Worm (Caenorhabditis elegans) whole organism, L4 larva: Measurements from ENCODE around the gene F14H3.5.

Source experiments
- F26F4.8 ChIP-seq: fragments of 200-800 bp; sonication (Bioruptor generic); conservative IDR thresholded peaks from 2 replicates; pipeline ENCODE4 v1.3.6; 2022; ENCODE audit warnings: missing genetic modification characterization, missing compliant biosample characterization
- F37D6.2 ChIP-seq: sonication (generic microtip); optimal IDR thresholded peaks from 2 replicates; lab custom pipeline; 2016; ENCODE audit warnings: mild to moderate bottlenecking, missing genetic modification characterization, missing compliant biosample characterization
- F49E8.2 ChIP-seq: sonication (generic microtip); optimal IDR thresholded peaks from 2 replicates; lab custom pipeline; 2016; ENCODE audit warnings: missing compliant biosample characterization, mild to moderate bottlenecking, missing genetic modification characterization, borderline replicate concordance
- T26A8.4 ChIP-seq: fragments of 200-800 bp; sonication (Bioruptor generic); IDR thresholded peaks from 2 replicates; pipeline ENCODE4 v1.3.6; 2022; ENCODE audit warnings: missing genetic modification characterization, missing compliant biosample characterization
- Y105C5A.15 ChIP-seq: fragments of 200-800 bp; sonication (Bioruptor generic); IDR thresholded peaks from 2 replicates; pipeline ENCODE4 v1.3.6; 2022; ENCODE audit warnings: missing genetic modification characterization, missing compliant biosample characterization
- Y5F2A.4 ChIP-seq: fragments of 200-800 bp; sonication (Bioruptor generic); optimal IDR thresholded peaks from 2 replicates; lab custom pipeline; 2018; ENCODE audit warnings: mild to moderate bottlenecking, missing genetic modification characterization, missing compliant biosample characterization
- Y75B8A.6 ChIP-seq: fragments of 200-800 bp; sonication (Bioruptor generic); IDR thresholded peaks from 2 replicates; pipeline ENCODE4 v1.3.6; 2022; ENCODE audit warnings: missing genetic modification reagents, missing genetic modification characterization, missing compliant biosample characterization
- ZK337.2 ChIP-seq: fragments of 200-800 bp; sonication (Bioruptor generic); IDR thresholded peaks from 2 replicates; pipeline ENCODE4 v1.3.6; 2022; ENCODE audit warnings: missing genetic modification reagents, missing genetic modification characterization, missing compliant biosample characterization
- ZK546.5 ChIP-seq, 2 experiments: sonication (generic microtip); optimal IDR thresholded peaks; 2 replicates each; lab custom pipeline; 2017; ENCODE audit warnings: missing biosample characterization in 2 of 2, missing genetic modification characterization in 2 of 2
- aha-1 ChIP-seq: fragments of 150-350 bp; peaks from one replicate; lab custom pipeline; 2014; ENCODE audit warnings: missing biosample characterization, missing genetic modification characterization
- attf-4 ChIP-seq: sonication (generic microtip); optimal IDR thresholded peaks from 3 replicates; lab custom pipeline; 2017; ENCODE audit warnings: missing biosample characterization, missing genetic modification characterization
- ceh-44 ChIP-seq: fragments of 200-800 bp; sonication (Bioruptor generic); IDR thresholded peaks from 2 replicates; pipeline ENCODE4 v1.3.6; 2022; ENCODE audit warnings: missing genetic modification reagents, missing genetic modification characterization, missing compliant biosample characterization
- ces-1 ChIP-seq: fragments of 150-350 bp; sonication (generic microtip); optimal IDR thresholded peaks from 4 replicates; lab custom pipeline; 2014; ENCODE audit warnings: missing biosample characterization, missing genetic modification reagents, missing genetic modification characterization
- daf-16 ChIP-seq, 3 experiments: sonication (generic microtip); optimal IDR thresholded peaks; 2 replicates each; lab custom pipeline; 2016 to 2017; ENCODE audit warnings: missing genetic modification characterization in 3 of 3, missing genetic modification reagents in 3 of 3, mild to moderate bottlenecking in 2 of 3, missing compliant biosample characterization in 2 of 3, missing biosample characterization in 1 of 3, moderate library complexity in 1 of 3
- daf-19 ChIP-seq: fragments of 200-800 bp; sonication (Bioruptor generic); conservative IDR thresholded peaks from 2 replicates; pipeline ENCODE4 v1.3.6; 2022; ENCODE audit warnings: missing genetic modification characterization, missing compliant biosample characterization
- daf-8 ChIP-seq: fragments of 200-800 bp; sonication (Bioruptor generic); IDR thresholded peaks from 2 replicates; pipeline ENCODE4 v1.3.6; 2022; ENCODE audit warnings: missing genetic modification characterization, missing compliant biosample characterization
- dmd-9 ChIP-seq: fragments of 200-800 bp; sonication (Bioruptor generic); IDR thresholded peaks from 2 replicates; pipeline ENCODE4 v1.3.6; 2022; ENCODE audit warnings: missing genetic modification reagents, missing genetic modification characterization, missing compliant biosample characterization
- dpl-1 ChIP-seq: fragments of 150-350 bp; optimal IDR thresholded peaks from 2 replicates; lab custom pipeline; 2014; ENCODE audit warnings: missing biosample characterization, missing genetic modification reagents, missing genetic modification characterization
- duxl-1 ChIP-seq: sonication (generic microtip); optimal IDR thresholded peaks from 2 replicates; lab custom pipeline; 2016; ENCODE audit warnings: mild to moderate bottlenecking, missing genetic modification characterization, moderate library complexity, missing compliant biosample characterization; ENCODE audit not compliant: poor library complexity
- egl-27 ChIP-seq: sonication (generic microtip); optimal IDR thresholded peaks from 3 replicates; lab custom pipeline; 2017; ENCODE audit warnings: missing biosample characterization, missing genetic modification reagents, missing genetic modification characterization
- fkh-10 ChIP-seq: fragments of 150-350 bp; optimal IDR thresholded peaks from 2 replicates; lab custom pipeline; 2014; ENCODE audit warnings: missing biosample characterization, missing genetic modification reagents, missing genetic modification characterization
- gei-8 ChIP-seq: fragments of 200-800 bp; sonication (Bioruptor generic); optimal IDR thresholded peaks from 2 replicates; lab custom pipeline; 2018; ENCODE audit warnings: mild to moderate bottlenecking, missing genetic modification characterization, missing compliant biosample characterization
- hif-1 ChIP-seq, 2 experiments: sonication (generic microtip); optimal IDR thresholded peaks; 2 replicates each; lab custom pipeline; 2016 to 2017; ENCODE audit warnings: missing compliant biosample characterization in 2 of 2, missing genetic modification characterization in 2 of 2, missing genetic modification reagents in 2 of 2, missing genotype in 2 of 2, mild to moderate bottlenecking in 1 of 2
- hlh-11 ChIP-seq: fragments of 200-800 bp; sonication (Bioruptor generic); optimal IDR thresholded peaks from 2 replicates; lab custom pipeline; 2018; ENCODE audit warnings: mild to moderate bottlenecking, missing genetic modification characterization, missing compliant biosample characterization
- hmg-1.1 ChIP-seq: fragments of 200-800 bp; sonication (Bioruptor generic); IDR thresholded peaks from 2 replicates; pipeline ENCODE4 v1.3.6; 2022; ENCODE audit warnings: missing genetic modification reagents, missing genetic modification characterization, missing compliant biosample characterization
- lin-13 ChIP-seq: fragments of 150-350 bp; optimal IDR thresholded peaks from 2 replicates; lab custom pipeline; 2014; ENCODE audit warnings: missing biosample characterization, missing genetic modification reagents, missing genetic modification characterization
- lin-29 ChIP-seq: fragments of 200-800 bp; sonication (Bioruptor generic); IDR thresholded peaks from 2 replicates; pipeline ENCODE4 v1.3.6; 2022; ENCODE audit warnings: missing genetic modification reagents, missing genetic modification characterization, missing compliant biosample characterization
- lir-3 ChIP-seq: sonication (generic microtip); optimal IDR thresholded peaks from 2 replicates; lab custom pipeline; 2016; ENCODE audit warnings: mild to moderate bottlenecking, missing genetic modification characterization, missing compliant biosample characterization
- lsy-2 ChIP-seq, 2 experiments: fragments of 150-350 bp in 1 of 2; sonication (generic microtip) in 1 of 2; optimal IDR thresholded peaks; 2 replicates each; lab custom pipeline; 2014 to 2017; ENCODE audit warnings: missing biosample characterization in 2 of 2, missing genetic modification characterization in 2 of 2
- madf-9 ChIP-seq: fragments of 200-800 bp; sonication (Bioruptor generic); conservative IDR thresholded peaks from 2 replicates; pipeline ENCODE4 v1.3.6; 2022; ENCODE audit warnings: missing genetic modification reagents, missing genetic modification characterization, missing compliant biosample characterization
- mdt-29 ChIP-seq: fragments of 200-800 bp; sonication (Bioruptor generic); IDR thresholded peaks from 2 replicates; pipeline ENCODE4 v1.3.6; 2022; ENCODE audit warnings: missing genetic modification reagents, missing genetic modification characterization, missing compliant biosample characterization
- mep-1 ChIP-seq: fragments of 150-350 bp; sonication (generic microtip); optimal IDR thresholded peaks from 3 replicates; lab custom pipeline; 2014; ENCODE audit warnings: missing biosample characterization, missing genetic modification characterization
- nhr-11 ChIP-seq: fragments of 150-350 bp; optimal IDR thresholded peaks from 2 replicates; lab custom pipeline; 2014; ENCODE audit warnings: missing biosample characterization, missing genetic modification characterization
- nhr-111 ChIP-seq: fragments of 200-800 bp; sonication (Bioruptor generic); optimal IDR thresholded peaks from 2 replicates; lab custom pipeline; 2018; ENCODE audit warnings: mild to moderate bottlenecking, missing genetic modification characterization, missing compliant biosample characterization
- nhr-41 ChIP-seq: fragments of 200-800 bp; sonication (Bioruptor generic); IDR thresholded peaks from 2 replicates; pipeline ENCODE4 v1.3.6; 2022; ENCODE audit warnings: missing genetic modification reagents, missing genetic modification characterization, missing compliant biosample characterization
- nhr-42 ChIP-seq: fragments of 200-800 bp; sonication (Bioruptor generic); IDR thresholded peaks from 2 replicates; pipeline ENCODE4 v1.3.6; 2022; ENCODE audit warnings: missing genetic modification characterization, missing compliant biosample characterization
- nhr-48 ChIP-seq: sonication (generic microtip); optimal IDR thresholded peaks from 2 replicates; lab custom pipeline; 2016; ENCODE audit warnings: mild to moderate bottlenecking, missing genetic modification characterization, missing compliant biosample characterization
- nhr-76 ChIP-seq: fragments of 150-350 bp; optimal IDR thresholded peaks from 2 replicates; lab custom pipeline; 2014; ENCODE audit warnings: missing biosample characterization, missing genetic modification characterization
- nhr-77 ChIP-seq: fragments of 150-350 bp; optimal IDR thresholded peaks from 2 replicates; lab custom pipeline; 2014; ENCODE audit warnings: missing biosample characterization, missing genetic modification characterization
- pha-4 ChIP-seq, 2 experiments: fragments of 150-350 bp in 1 of 2; fragments of 200-800 bp in 1 of 2; sonication (Bioruptor generic) in 1 of 2; IDR thresholded peaks in 1 of 2; optimal IDR thresholded peaks in 1 of 2; 2 replicates each; pipeline versions ENCODE4 v1.3.6 to Lab custom; 2014 to 2022; ENCODE audit warnings: missing genetic modification characterization in 2 of 2, missing genetic modification reagents in 2 of 2, missing biosample characterization in 1 of 2, missing compliant biosample characterization in 1 of 2
- pqm-1 ChIP-seq: sonication (generic microtip); optimal IDR thresholded peaks from 2 replicates; lab custom pipeline; 2017; ENCODE audit warnings: missing biosample characterization, missing genetic modification characterization
- rbr-2 ChIP-seq: sonication (generic microtip); optimal IDR thresholded peaks from 2 replicates; lab custom pipeline; 2016; ENCODE audit warnings: missing genotype, missing genetic modification characterization, missing compliant biosample characterization
- saeg-2 ChIP-seq: fragments of 200-800 bp; sonication (Bioruptor generic); IDR thresholded peaks from 2 replicates; pipeline ENCODE4 v1.3.6; 2022; ENCODE audit warnings: missing genetic modification reagents, missing genetic modification characterization, missing compliant biosample characterization
- sdz-12 ChIP-seq: fragments of 200-800 bp; sonication (Bioruptor generic); optimal IDR thresholded peaks from 2 replicates; lab custom pipeline; 2018; ENCODE audit warnings: mild to moderate bottlenecking, missing genetic modification characterization, missing compliant biosample characterization
- snpc-1.2 ChIP-seq: fragments of 200-800 bp; sonication (Bioruptor generic); IDR thresholded peaks from 2 replicates; pipeline ENCODE4 v1.3.6; 2022; ENCODE audit warnings: missing genetic modification reagents, missing genetic modification characterization, missing compliant biosample characterization
- tra-1 ChIP-seq: fragments of 200-800 bp; sonication (Bioruptor generic); IDR thresholded peaks from 2 replicates; pipeline ENCODE4 v1.3.6; 2022; ENCODE audit warnings: missing genetic modification reagents, missing genetic modification characterization, missing compliant biosample characterization
- unc-62 ChIP-seq, 3 experiments: fragments of 150-350 bp in 1 of 3; sonication (generic microtip); optimal IDR thresholded peaks in 2 of 3; peaks in 1 of 3; 1 replicate in 1 of 3; 2 replicates in 2 of 3; lab custom pipeline; 2014 to 2017; ENCODE audit warnings: missing biosample characterization in 3 of 3, missing genetic modification characterization in 3 of 3, missing genetic modification reagents in 3 of 3, missing genotype in 1 of 3
- zfp-3 ChIP-seq: fragments of 200-800 bp; sonication (Bioruptor generic); conservative IDR thresholded peaks from 2 replicates; pipeline ENCODE4 v1.3.6; 2022; ENCODE audit warnings: missing genetic modification reagents, missing genetic modification characterization, missing compliant biosample characterization
- zip-11 ChIP-seq: fragments of 200-800 bp; sonication (Bioruptor generic); IDR thresholded peaks from 2 replicates; pipeline ENCODE4 v1.3.6; 2022; ENCODE audit warnings: missing genetic modification characterization, missing compliant biosample characterization
- ztf-11 ChIP-seq: fragments of 150-350 bp; optimal IDR thresholded peaks from 2 replicates; lab custom pipeline; 2014; ENCODE audit warnings: missing biosample characterization, missing genetic modification characterization

Gene F14H3.5

DNA sequence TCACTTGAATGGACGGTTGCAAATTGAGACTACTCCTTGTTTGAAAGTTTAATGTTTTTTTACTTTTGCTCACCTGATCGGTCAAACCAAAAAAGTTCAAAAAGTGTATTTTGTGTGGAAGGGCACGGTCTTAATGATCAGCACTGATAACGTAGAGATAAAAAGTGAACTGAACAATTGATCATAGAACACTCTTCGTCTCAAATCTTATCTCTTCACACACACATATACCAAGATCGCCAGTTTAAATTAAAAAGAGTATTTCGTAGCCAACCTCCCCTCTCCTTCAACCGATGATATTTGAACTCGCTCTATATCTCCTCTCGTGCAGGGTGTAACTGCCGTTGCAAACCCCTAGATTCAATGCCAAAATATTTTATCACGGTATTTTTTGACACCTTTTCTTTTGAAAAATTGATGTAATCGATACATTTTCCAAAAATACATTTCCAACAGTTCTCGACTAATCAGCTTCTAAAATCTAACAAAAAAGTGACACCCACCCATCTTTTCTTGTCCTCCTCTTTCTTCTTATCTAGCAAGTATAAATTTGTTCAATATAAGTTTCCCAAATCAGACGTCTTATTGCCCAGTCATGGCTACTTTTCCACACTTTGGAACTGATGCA lies 43.4 kb upstream of the F14H3.5 start, which contains the start of gene cth-1 (continued):
- no peak for TF ChIP-seq nhr-76 (tag; lab: Kevin White, UChicago)
- TF ChIP-seq nhr-42 (GFP tag; lab: Robert Waterston, UW), result no peak
- TF ChIP-seq fkh-10 (GFP tag; lab: Kevin White, UChicago), result no peak
- TF ChIP-seq hmg-1.1 (GFP tag; lab: Robert Waterston, UW), result no peak
- no peak for TF ChIP-seq dmd-9 (GFP tag; lab: Robert Waterston, UW)
- peak; percentile 74 for TF ChIP-seq nhr-48
- TF ChIP-seq dpl-1 (GFP tag; lab: Kevin White, UChicago), result no peak
- no peak for TF ChIP-seq mdt-29 (GFP tag; lab: Robert Waterston, UW)
- TF ChIP-seq egl-27 (tag; lab: Kevin White, UChicago), result no peak
- TF ChIP-seq rbr-2 (tag; lab: Kevin White, UChicago), result no peak
- no peak for TF ChIP-seq daf-8 (GFP tag; lab: Robert Waterston, UW)
- peak; percentile 63 for TF ChIP-seq aha-1 (tag; lab: Kevin White, UChicago)
- TF ChIP-seq madf-9 (GFP tag; lab: Robert Waterston, UW), result no peak
- peak in 1 of 2 experiments; percentile 27 for TF ChIP-seq unc-62 (GFP tag; optimal IDR thresholded peaks at IDR 0.05 in 1 of 2; lab: Kevin White, UChicago)
- TF ChIP-seq unc-62 (tag; optimal IDR thresholded peaks at IDR 0.05; lab: Kevin White, UChicago), result no peak
- TF ChIP-seq snpc-1.2 (GFP tag; lab: Robert Waterston, UW), result no peak
- TF ChIP-seq ceh-44 (GFP tag; lab: Robert Waterston, UW), result no peak
- no peak for TF ChIP-seq nhr-41 (GFP tag; lab: Robert Waterston, UW)
- no peak for TF ChIP-seq lin-13 (GFP tag; lab: Kevin White, UChicago)
- TF ChIP-seq Y75B8A.6 (GFP tag; lab: Robert Waterston, UW), result no peak
- no peak for TF ChIP-seq F49E8.2 (tag; lab: Kevin White, UChicago)
- TF ChIP-seq lir-3 (tag; lab: Kevin White, UChicago), result no peak
- no peak for TF ChIP-seq lin-29
- no peak for TF ChIP-seq duxl-1 (tag; lab: Kevin White, UChicago)
- TF ChIP-seq attf-4 (tag; lab: Kevin White, UChicago), result no peak
- no peak for TF ChIP-seq zfp-3
- no peak for TF ChIP-seq ZK337.2 (GFP tag; lab: Robert Waterston, UW)
- TF ChIP-seq zip-11 (GFP tag; lab: Robert Waterston, UW), result no peak
- no peak for TF ChIP-seq ZK546.5 (tag; optimal IDR thresholded peaks at IDR 0.05; lab: Kevin White, UChicago)
- TF ChIP-seq pqm-1, result peak; percentile 64
- TF ChIP-seq tra-1 (GFP tag; lab: Robert Waterston, UW), result no peak
- no peak for TF ChIP-seq sdz-12 (GFP tag; lab: Kevin White, UChicago)
- no peak for TF ChIP-seq mep-1 (tag; lab: Kevin White, UChicago)
- no peak for TF ChIP-seq F26F4.8 (GFP tag; lab: Robert Waterston, UW)
- no peak for TF ChIP-seq lsy-2 (tag; optimal IDR thresholded peaks at IDR 0.05; lab: Kevin White, UChicago)
- TF ChIP-seq hlh-11 (tag; lab: Kevin White, UChicago), result peak; percentile 27
- TF ChIP-seq gei-8, result no peak
- no peak for TF ChIP-seq nhr-111 (GFP tag; lab: Kevin White, UChicago)
- TF ChIP-seq Y105C5A.15 (GFP tag; lab: Robert Waterston, UW), result no peak
- no peak for TF ChIP-seq nhr-11
- TF ChIP-seq saeg-2 (GFP tag; lab: Robert Waterston, UW), result no peak
- no peak for TF ChIP-seq T26A8.4
- TF ChIP-seq ces-1 (GFP tag; lab: Kevin White, UChicago), result no peak
- no peak for TF ChIP-seq daf-16 (GFP tag; optimal IDR thresholded peaks at IDR 0.05; lab: Kevin White, UChicago)
- peak; percentile 50 for TF ChIP-seq daf-16 (tag; optimal IDR thresholded peaks at IDR 0.05; lab: Kevin White, UChicago)
- no peak for TF ChIP-seq pha-4 (GFP tag; IDR thresholded peaks at IDR 0.05; lab: Robert Waterston, UW)
- TF ChIP-seq pha-4 (tag; optimal IDR thresholded peaks at IDR 0.05; lab: Kevin White, UChicago), result no peak
- TF ChIP-seq Y5F2A.4 (GFP tag; lab: Kevin White, UChicago), result no peak
- no peak for TF ChIP-seq ztf-11 (tag; lab: Kevin White, UChicago)
- TF ChIP-seq hif-1 (tag; optimal IDR thresholded peaks at IDR 0.05; lab: Kevin White, UChicago), result no peak
- no peak for TF ChIP-seq daf-19 (GFP tag; lab: Robert Waterston, UW)
- no peak for TF ChIP-seq nhr-77 (tag; lab: Kevin White, UChicago)
- no peak for TF ChIP-seq F37D6.2
